Worm (Caenorhabditis elegans) whole organism, young adult: ENCODE results near the gene R53.5.

Experiments
- K11D2.4 ChIP-seq: fragments of 200-800 bp; sonication (Bioruptor generic); IDR thresholded peaks from 2 replicates; pipeline ENCODE4 v1.3.6; 2022; ENCODE audit warnings: missing genetic modification reagents, missing genetic modification characterization, missing compliant biosample characterization
- ama-1 ChIP-seq, 3 experiments: fragments of 150-350 bp in 1 of 3; sonication (generic microtip) in 2 of 3; optimal IDR thresholded peaks; 2 replicates each; lab custom pipeline; 2014 to 2018; ENCODE audit warnings: missing biosample characterization in 2 of 3, missing genetic modification characterization in 2 of 3, missing genetic modification reagents in 2 of 3

ce11 chrII:10001546-10001945 is 31.3 kb upstream of the R53.5 start, which contains the start of gene ZK892.3:
- no peak for TF ChIP-seq ama-1 (optimal IDR thresholded peaks at IDR 0.05; lab: Kevin White, UChicago)
- TF ChIP-seq ama-1 (GFP tag; optimal IDR thresholded peaks at IDR 0.05; lab: Kevin White, UChicago) = no peak
- no peak for TF ChIP-seq K11D2.4 (GFP tag; lab: Robert Waterston, UW)
